Worm (Caenorhabditis elegans) whole organism, midembryonic: ENCODE results near the gene spe-44.

Experiments
- T22C8.4 ChIP-seq: fragments of 200-800 bp; sonication (Bioruptor generic); IDR thresholded peaks from 2 replicates; pipeline ENCODE4 v1.3.6; 2022; ENCODE audit warnings: missing genetic modification characterization, missing compliant biosample characterization
- cog-1 ChIP-seq: sonication (generic microtip); optimal IDR thresholded peaks from 2 replicates; lab custom pipeline; 2016; ENCODE audit warnings: missing genetic modification characterization, missing compliant biosample characterization
- flt-1 ChIP-seq: fragments of 200-800 bp; sonication (Bioruptor generic); IDR thresholded peaks from 2 replicates; pipeline ENCODE4 v1.3.6; 2022; ENCODE audit warnings: missing genetic modification characterization, missing compliant biosample characterization
- ztf-29 ChIP-seq: fragments of 200-800 bp; sonication (Bioruptor generic); IDR thresholded peaks from 2 replicates; pipeline ENCODE4 v1.3.6; 2022; ENCODE audit warnings: missing genetic modification reagents, missing genetic modification characterization, missing compliant biosample characterization

ce11 chrIV:12487194-12487593, 33.2 kb upstream of the spe-44 start, which contains the start of gene sru-26:
- TF ChIP-seq cog-1 (no peak), ztf-29 (GFP tag; lab: Robert Waterston, UW) (no peak), T22C8.4 (GFP tag; lab: Robert Waterston, UW) (no peak), flt-1 (GFP tag; lab: Robert Waterston, UW) (no peak)
